Worm (Caenorhabditis elegans): ENCODE measurements around the gene pek-1.

The pek-1 gene

DNA sequence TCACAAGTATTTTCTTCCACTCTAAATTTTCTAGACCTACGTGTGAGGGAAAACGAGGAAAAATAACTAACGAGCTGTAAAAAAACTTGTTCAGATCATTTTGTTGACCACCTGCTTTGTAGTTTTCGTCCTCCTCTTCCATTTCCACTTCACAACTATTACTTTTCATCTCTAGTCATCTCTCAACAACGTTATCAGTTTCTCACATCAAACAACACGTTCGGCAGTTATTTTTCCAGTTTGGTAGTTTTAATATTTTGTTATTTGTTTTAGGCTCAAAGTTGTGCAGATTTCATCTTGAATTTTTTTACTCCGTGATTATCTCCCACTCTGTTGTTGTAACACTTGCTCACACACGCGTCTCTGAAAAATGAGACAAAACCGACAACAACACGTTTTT is 47.6 kb downstream of the pek-1 start:
- TF ChIP-seq tbx-11 (GFP tag; IDR thresholded peaks at IDR 0.05) (no peak), F13C5.2 (tag; optimal IDR thresholded peaks at IDR 0.05) (no peak), pes-1 (GFP tag; IDR thresholded peaks at IDR 0.05) (no peak), ceh-13 (GFP tag; optimal IDR thresholded peaks at IDR 0.05) (no peak), hnd-1 (tag; optimal IDR thresholded peaks at IDR 0.05) (no peak), hmg-4 (GFP tag; optimal IDR thresholded peaks at IDR 0.05) (no peak), aly-1 (tag; optimal IDR thresholded peaks at IDR 0.05) (no peak), sea-1 (GFP tag; conservative IDR thresholded peaks at IDR 0.05) (no peak), ceh-36 (tag; optimal IDR thresholded peaks at IDR 0.05) (no peak), flt-1 (GFP tag; IDR thresholded peaks at IDR 0.05) (no peak), tbx-37 (GFP tag; conservative IDR thresholded peaks at IDR 0.05) (no peak)

DNA sequence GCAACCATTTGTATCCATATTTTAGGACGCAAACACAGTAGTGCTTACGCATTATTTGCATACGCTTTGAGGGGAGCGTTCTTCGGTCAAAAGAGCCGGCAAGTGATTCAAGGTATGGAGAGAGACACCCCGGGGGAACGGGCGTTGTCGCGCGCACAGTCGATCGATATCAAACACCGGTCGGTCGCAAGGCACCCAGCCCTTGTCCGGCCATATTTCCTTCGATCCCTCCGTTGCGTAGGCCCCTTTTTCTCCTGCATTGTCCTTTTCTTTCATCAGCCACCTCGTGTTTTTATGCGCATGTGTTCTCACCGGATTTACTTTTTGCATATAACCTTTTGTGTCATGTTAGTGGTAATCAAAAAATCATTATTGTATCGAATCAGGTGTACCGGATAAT is 48.7 kb downstream of the pek-1 start:
- TF ChIP-seq hmbx-1 (tag; optimal IDR thresholded peaks at IDR 0.05) (no peak), tbx-11 (GFP tag; IDR thresholded peaks at IDR 0.05) (0 out of 2 replicates have a peak, but pooled peaks have one; percentile 26), sea-1 (GFP tag; conservative IDR thresholded peaks at IDR 0.05) (no peak; the same call in 1 of the 2 replicates), hmg-4 (GFP tag; optimal IDR thresholded peaks at IDR 0.05) (peak; percentile 71), tra-4 (tag; optimal IDR thresholded peaks at IDR 0.05) (no peak), ceh-13 (GFP tag; optimal IDR thresholded peaks at IDR 0.05) (no peak), ets-7 (tag; optimal IDR thresholded peaks at IDR 0.05) (no peak), tbx-37 (GFP tag; conservative IDR thresholded peaks at IDR 0.05) (no peak), ama-1 (optimal IDR thresholded peaks at IDR 0.05) (no peak), ceh-36 (tag; optimal IDR thresholded peaks at IDR 0.05) (no peak), aly-1 (tag; optimal IDR thresholded peaks at IDR 0.05) (no peak), pes-1 (GFP tag; IDR thresholded peaks at IDR 0.05) (no peak)

DNA sequence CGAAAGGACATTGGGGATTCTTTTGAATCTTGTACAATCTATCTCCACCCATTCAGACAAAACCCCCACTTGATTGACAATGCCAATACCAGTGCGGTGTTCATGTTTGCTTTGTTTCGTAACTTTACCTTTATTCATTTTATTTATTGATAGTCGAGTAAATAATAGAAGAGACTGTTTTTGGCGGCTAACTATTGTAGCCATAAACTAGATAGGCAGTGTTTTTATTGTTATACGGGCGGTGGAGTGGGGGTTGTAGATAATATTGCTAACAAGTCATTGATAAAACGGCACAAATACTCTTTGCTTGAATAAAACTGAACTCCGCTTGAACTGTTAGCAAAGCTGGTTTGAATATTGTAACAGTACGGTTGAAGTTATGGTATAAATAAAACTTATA is 49.8 kb downstream of the pek-1 start:
- no peak for TF ChIP-seq tbx-37 (GFP tag; conservative IDR thresholded peaks at IDR 0.05)
- no peak for TF ChIP-seq F13C5.2 (tag; optimal IDR thresholded peaks at IDR 0.05)

All from whole organism, early embryonic.